Worm (Caenorhabditis elegans): ENCODE data around the gene dat-1.

ce11 chrIII:9201977-9202376 lies 40.8 kb upstream of the dat-1 start:
- TF ChIP-seq mdl-1 (tag; optimal IDR thresholded peaks at IDR 0.05), result no peak
- no peak for TF ChIP-seq nhr-237 (tag; optimal IDR thresholded peaks at IDR 0.05)
- no peak for TF ChIP-seq fos-1 (tag; optimal IDR thresholded peaks at IDR 0.05)
- no peak for TF ChIP-seq alr-1 (tag; optimal IDR thresholded peaks at IDR 0.05)
- no peak for TF ChIP-seq lsy-2 (tag; optimal IDR thresholded peaks at IDR 0.05)
- TF ChIP-seq lin-39 (tag; optimal IDR thresholded peaks at IDR 0.05), result no peak
- no peak for TF ChIP-seq nhr-77 (tag; optimal IDR thresholded peaks at IDR 0.05)
- no peak for TF ChIP-seq nhr-6 (tag; optimal IDR thresholded peaks at IDR 0.05)
- TF ChIP-seq aly-2 (tag; optimal IDR thresholded peaks at IDR 0.05), result no peak
- TF ChIP-seq dmd-4 (tag; optimal IDR thresholded peaks at IDR 0.05), result no peak
- no peak for TF ChIP-seq unc-55 (GFP tag; optimal IDR thresholded peaks at IDR 0.05)
- TF ChIP-seq elt-1 (tag; optimal IDR thresholded peaks at IDR 0.05), result no peak
- TF ChIP-seq ztf-4 (tag; optimal IDR thresholded peaks at IDR 0.05), result no peak
- no peak for TF ChIP-seq lin-13 (GFP tag; optimal IDR thresholded peaks at IDR 0.05)

All from whole organism, L2 larva.